Worm (Caenorhabditis elegans) whole organism, midembryonic: Measurements from ENCODE around the gene C44B7.7.

Experiments
- cog-1 ChIP-seq: sonication (generic microtip); optimal IDR thresholded peaks from 2 replicates; lab custom pipeline; 2016; ENCODE audit warnings: missing genetic modification characterization, missing compliant biosample characterization
- tab-1 ChIP-seq: fragments of 200-800 bp; sonication (Bioruptor generic); IDR thresholded peaks from 2 replicates; pipeline ENCODE4 v1.3.6; 2022; ENCODE audit warnings: missing genetic modification characterization, missing compliant biosample characterization

DNA sequence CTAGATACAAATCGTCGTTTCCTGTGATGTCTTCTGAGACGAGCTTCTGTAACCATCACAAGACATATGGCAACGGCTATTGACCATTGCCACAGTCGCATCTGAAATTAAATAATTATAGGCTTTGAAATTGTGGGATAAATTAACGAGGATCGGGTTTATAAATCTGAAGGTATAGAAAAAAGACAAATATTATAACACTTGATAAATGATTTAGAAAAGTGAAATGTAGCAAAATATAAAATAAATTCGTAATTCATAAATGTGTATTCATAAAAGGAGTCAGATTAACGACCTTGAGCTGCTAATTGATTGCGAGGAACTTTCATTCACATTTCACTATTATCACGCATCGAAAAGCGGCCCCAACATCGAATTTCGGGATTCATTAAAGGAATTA, 16.3 kb downstream of the C44B7.7 start, which contains the start of gene aff-1:
- TF ChIP-seq cog-1 (tag; lab: Kevin White, UChicago) = no peak
- TF ChIP-seq tab-1 = no peak
